Worm (Caenorhabditis elegans) whole organism, L3 larva: ENCODE data around the gene F33C8.2.
A peak's percentile ranks its signal among the peaks of the same experiment; 100 is the strongest.

Experiments
- R02D3.7 ChIP-seq: fragments of 150-350 bp; optimal IDR thresholded peaks from 2 replicates; lab custom pipeline; 2014; ENCODE audit warnings: missing biosample characterization, missing genetic modification characterization
- ZK546.5 ChIP-seq: sonication (generic microtip); optimal IDR thresholded peaks from 2 replicates; lab custom pipeline; 2017; ENCODE audit warnings: missing biosample characterization, missing genetic modification characterization
- aly-2 ChIP-seq: fragments of 150-350 bp; optimal IDR thresholded peaks from 2 replicates; lab custom pipeline; 2014; ENCODE audit warnings: missing biosample characterization, missing genetic modification characterization
- ama-1 ChIP-seq: fragments of 150-350 bp; optimal IDR thresholded peaks from 2 replicates; lab custom pipeline; 2018
- ceh-16 ChIP-seq: sonication (generic microtip); optimal IDR thresholded peaks from 2 replicates; lab custom pipeline; 2017; ENCODE audit warnings: missing biosample characterization, missing genetic modification characterization
- ceh-28 ChIP-seq: fragments of 150-350 bp; optimal IDR thresholded peaks from 2 replicates; lab custom pipeline; 2014; ENCODE audit warnings: missing biosample characterization, missing genetic modification reagents, missing genetic modification characterization
- ceh-82 ChIP-seq: fragments of 150-350 bp; optimal IDR thresholded peaks from 2 replicates; lab custom pipeline; 2014; ENCODE audit warnings: missing biosample characterization, missing genetic modification characterization
- ceh-9 ChIP-seq: sonication (generic microtip); optimal IDR thresholded peaks from 2 replicates; lab custom pipeline; 2018; ENCODE audit warnings: missing biosample characterization, missing genetic modification characterization
- daf-12 ChIP-seq: fragments of 150-350 bp; optimal IDR thresholded peaks from 2 replicates; lab custom pipeline; 2014; ENCODE audit warnings: missing biosample characterization, missing genetic modification reagents, missing genetic modification characterization
- egl-27 ChIP-seq: sonication (generic microtip); optimal IDR thresholded peaks from 4 replicates; lab custom pipeline; 2017; ENCODE audit warnings: missing biosample characterization, missing genetic modification reagents, missing genetic modification characterization
- egl-5 ChIP-seq: fragments of 150-350 bp; optimal IDR thresholded peaks from 2 replicates; lab custom pipeline; 2017; ENCODE audit warnings: missing biosample characterization, missing genetic modification reagents, missing genetic modification characterization, inconsistent platforms
- elt-1 ChIP-seq: fragments of 150-350 bp; optimal IDR thresholded peaks from 2 replicates; lab custom pipeline; 2014; ENCODE audit warnings: missing biosample characterization, missing genetic modification characterization
- elt-2 ChIP-seq: sonication (generic microtip); optimal IDR thresholded peaks from 2 replicates; lab custom pipeline; 2016; ENCODE audit warnings: missing genetic modification reagents, mild to moderate bottlenecking, missing genetic modification characterization, missing compliant biosample characterization
- elt-3 ChIP-seq, 3 experiments: fragments of 150-350 bp in 1 of 3; sonication (generic microtip) in 2 of 3; optimal IDR thresholded peaks; 2 replicates in 2 of 3; 4 replicates in 1 of 3; lab custom pipeline; 2014 to 2017; ENCODE audit warnings: missing biosample characterization in 3 of 3, missing genetic modification characterization in 3 of 3
- eor-1 ChIP-seq, 2 experiments: fragments of 150-350 bp; optimal IDR thresholded peaks; 2 replicates each; lab custom pipeline; 2014 to 2018; ENCODE audit warnings: missing biosample characterization in 2 of 2, missing genetic modification characterization in 2 of 2
- fkh-10 ChIP-seq: sonication (generic microtip); optimal IDR thresholded peaks from 2 replicates; lab custom pipeline; 2017; ENCODE audit warnings: missing biosample characterization, missing genetic modification reagents, missing genetic modification characterization
- fkh-2 ChIP-seq: fragments of 150-350 bp; optimal IDR thresholded peaks from 2 replicates; lab custom pipeline; 2014; ENCODE audit warnings: missing biosample characterization, missing genetic modification reagents, missing genetic modification characterization
- fos-1 ChIP-seq: fragments of 150-350 bp; optimal IDR thresholded peaks from 2 replicates; lab custom pipeline; 2014; ENCODE audit warnings: missing biosample characterization, missing genetic modification characterization
- hmg-11 ChIP-seq: sonication (generic microtip); optimal IDR thresholded peaks from 2 replicates; lab custom pipeline; 2016; ENCODE audit warnings: missing genetic modification characterization, missing compliant biosample characterization
- jun-1 ChIP-seq: fragments of 150-350 bp; optimal IDR thresholded peaks from 2 replicates; lab custom pipeline; 2014; ENCODE audit warnings: missing biosample characterization, missing genetic modification reagents, missing genetic modification characterization
- lin-15B ChIP-seq: fragments of 150-350 bp; optimal IDR thresholded peaks from 2 replicates; lab custom pipeline; 2014; ENCODE audit warnings: missing biosample characterization, missing genetic modification characterization
- lin-39 ChIP-seq: fragments of 150-350 bp; optimal IDR thresholded peaks from 2 replicates; lab custom pipeline; 2018; ENCODE audit warnings: missing biosample characterization, missing genetic modification reagents, missing genetic modification characterization
- lsy-12 ChIP-seq: sonication (generic microtip); optimal IDR thresholded peaks from 2 replicates; lab custom pipeline; 2016; ENCODE audit warnings: mild to moderate bottlenecking, missing genetic modification characterization, missing compliant biosample characterization
- mdl-1 ChIP-seq: fragments of 150-350 bp; optimal IDR thresholded peaks from 2 replicates; lab custom pipeline; 2014; ENCODE audit warnings: missing biosample characterization, missing genetic modification characterization
- mml-1 ChIP-seq: fragments of 150-350 bp; sonication (generic microtip); optimal IDR thresholded peaks from 3 replicates; lab custom pipeline; 2014; ENCODE audit warnings: missing biosample characterization, missing genetic modification characterization
- nfya-1 ChIP-seq: sonication (generic microtip); optimal IDR thresholded peaks from 2 replicates; lab custom pipeline; 2017; ENCODE audit warnings: missing genetic modification characterization, mild to moderate bottlenecking, missing compliant biosample characterization, antibody characterized with exemption, moderate library complexity; ENCODE audit not compliant: insufficient read depth
- nhr-11 ChIP-seq: fragments of 150-350 bp; optimal IDR thresholded peaks from 2 replicates; lab custom pipeline; 2014; ENCODE audit warnings: missing biosample characterization, missing genetic modification characterization
- nhr-12 ChIP-seq: fragments of 150-350 bp; optimal IDR thresholded peaks from 2 replicates; lab custom pipeline; 2014; ENCODE audit warnings: missing biosample characterization, missing genetic modification characterization
- nhr-23 ChIP-seq: fragments of 150-350 bp; optimal IDR thresholded peaks from 2 replicates; lab custom pipeline; 2014; ENCODE audit warnings: missing biosample characterization, missing genetic modification reagents, missing genetic modification characterization
- nhr-237 ChIP-seq: fragments of 150-350 bp; optimal IDR thresholded peaks from 2 replicates; lab custom pipeline; 2014; ENCODE audit warnings: missing biosample characterization, missing genetic modification characterization
- nhr-25 ChIP-seq: sonication (generic microtip); optimal IDR thresholded peaks from 2 replicates; lab custom pipeline; 2017; ENCODE audit warnings: missing biosample characterization, missing genetic modification characterization
- nhr-28 ChIP-seq: fragments of 150-350 bp; optimal IDR thresholded peaks from 2 replicates; lab custom pipeline; 2014; ENCODE audit warnings: missing biosample characterization, missing genetic modification characterization
- nhr-43 ChIP-seq: sonication (generic microtip); optimal IDR thresholded peaks from 2 replicates; lab custom pipeline; 2016; ENCODE audit warnings: mild to moderate bottlenecking, missing genetic modification characterization, missing compliant biosample characterization; ENCODE audit not compliant: poor library complexity, severe bottlenecking
- nhr-67 ChIP-seq: fragments of 150-350 bp; optimal IDR thresholded peaks from 2 replicates; lab custom pipeline; 2014; ENCODE audit warnings: missing biosample characterization, missing genetic modification characterization
- nhr-76 ChIP-seq: fragments of 150-350 bp; sonication (generic microtip); optimal IDR thresholded peaks from 5 replicates; lab custom pipeline; 2014; ENCODE audit warnings: missing biosample characterization, missing genetic modification characterization
- nhr-77 ChIP-seq: fragments of 150-350 bp; optimal IDR thresholded peaks from 2 replicates; lab custom pipeline; 2014; ENCODE audit warnings: missing biosample characterization, missing genetic modification characterization
- pha-4 ChIP-seq: fragments of 150-350 bp; optimal IDR thresholded peaks from 2 replicates; lab custom pipeline; 2014; ENCODE audit warnings: missing biosample characterization, missing genetic modification reagents, missing genetic modification characterization
- pqm-1 ChIP-seq: fragments of 150-350 bp; optimal IDR thresholded peaks from 2 replicates; lab custom pipeline; 2017; ENCODE audit warnings: missing biosample characterization, missing genetic modification characterization, inconsistent platforms
- sea-2 ChIP-seq: fragments of 150-350 bp; sonication (generic microtip); optimal IDR thresholded peaks from 4 replicates; lab custom pipeline; 2014; ENCODE audit warnings: missing biosample characterization, missing genetic modification reagents, missing genetic modification characterization
- skn-1 ChIP-seq: fragments of 150-350 bp; optimal IDR thresholded peaks from 2 replicates; lab custom pipeline; 2014; ENCODE audit warnings: missing biosample characterization, missing genetic modification characterization
- snpc-4 ChIP-seq: fragments of 150-350 bp; optimal IDR thresholded peaks from 2 replicates; lab custom pipeline; 2014; ENCODE audit warnings: missing biosample characterization, missing genetic modification characterization
- tbx-2 ChIP-seq: sonication (generic microtip); optimal IDR thresholded peaks from 2 replicates; lab custom pipeline; 2016; ENCODE audit warnings: mild to moderate bottlenecking, missing genetic modification characterization, missing compliant biosample characterization
- unc-39 ChIP-seq: sonication (generic microtip); optimal IDR thresholded peaks from 4 replicates; lab custom pipeline; 2017; ENCODE audit warnings: missing biosample characterization, missing genetic modification characterization
- unc-62 ChIP-seq: fragments of 150-350 bp; sonication (generic microtip); optimal IDR thresholded peaks from 4 replicates; lab custom pipeline; 2014; ENCODE audit warnings: missing biosample characterization, missing genetic modification reagents, missing genetic modification characterization
- zag-1 ChIP-seq: fragments of 150-350 bp; optimal IDR thresholded peaks from 2 replicates; lab custom pipeline; 2014; ENCODE audit warnings: missing biosample characterization, missing genetic modification characterization
- ztf-11 ChIP-seq: fragments of 150-350 bp; optimal IDR thresholded peaks from 2 replicates; lab custom pipeline; 2014; ENCODE audit warnings: missing biosample characterization, missing genetic modification characterization
- ztf-4 ChIP-seq: fragments of 150-350 bp; optimal IDR thresholded peaks from 2 replicates; lab custom pipeline; 2014; ENCODE audit warnings: missing biosample characterization, missing genetic modification characterization

The F33C8.2 gene

DNA sequence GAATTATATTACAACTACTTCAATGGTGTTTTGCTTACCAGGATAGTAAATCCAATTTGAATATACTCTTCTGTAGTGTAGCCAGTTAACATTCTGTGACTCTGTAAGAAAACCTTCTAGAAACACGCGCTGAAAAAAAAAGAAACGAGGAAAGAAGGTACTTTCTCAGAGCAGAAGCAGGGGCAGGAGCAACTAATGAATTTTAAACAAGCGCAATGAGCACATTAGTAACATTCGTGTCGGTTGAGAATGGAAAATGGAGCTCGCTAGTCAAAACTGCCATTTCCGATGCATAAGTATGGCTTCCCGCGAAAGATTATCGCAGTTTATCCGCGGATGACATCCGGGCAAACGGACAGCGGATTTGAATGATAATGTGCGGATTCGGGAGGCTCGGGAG, 30.7 kb downstream of the F33C8.2 start, which contains the start of gene C05G5.3:
Gene C05G5.3 (minus strand): TSS at position 101 of the 400 bp plus-strand sequence.
- TF ChIP-seq unc-62 (GFP tag; lab: Kevin White, UChicago), result no peak
- no peak for TF ChIP-seq nhr-237

DNA sequence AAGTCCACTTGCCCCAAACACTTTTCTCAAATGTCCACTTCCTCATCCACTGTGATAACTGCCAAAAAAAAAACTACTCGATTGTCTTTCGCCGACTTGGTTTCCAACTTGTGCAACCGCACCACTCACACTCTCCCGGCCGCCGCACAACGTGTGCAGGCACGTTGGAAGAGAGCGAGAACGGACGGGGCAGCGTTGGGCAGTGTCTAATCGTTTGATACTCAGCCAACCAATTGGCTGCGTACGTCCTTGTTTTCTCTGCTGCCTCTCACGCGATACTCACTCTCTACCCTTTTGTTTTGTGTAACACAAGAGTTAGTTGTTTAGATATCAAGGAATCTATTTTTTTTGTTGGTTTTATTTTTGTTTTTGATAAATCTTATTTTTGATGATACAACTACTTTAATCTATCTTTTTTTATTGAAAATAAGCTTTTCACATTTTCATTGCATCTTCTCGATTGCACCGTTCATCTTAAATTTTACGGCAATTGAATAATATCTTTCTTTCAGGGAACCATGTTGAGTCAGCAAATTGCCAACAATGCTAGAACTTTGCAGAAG, 32.4 kb downstream of the F33C8.2 start, which contains the start of gene sucl-1:
Gene sucl-1 (plus strand): TSS at position 513 of the 563 bp plus-strand sequence.
- TF ChIP-seq ZK546.5 (tag; lab: Kevin White, UChicago) (no peak), lin-39 (tag; lab: Kevin White, UChicago) (peak; percentile 93), egl-27 (tag; lab: Kevin White, UChicago) (peak; percentile 36), pqm-1 (tag; lab: Kevin White, UChicago) (peak; percentile 79), snpc-4 (tag; lab: Kevin White, UChicago) (peak; percentile 87), ceh-28 (tag; lab: Kevin White, UChicago) (peak; percentile 39), unc-62 (GFP tag; lab: Kevin White, UChicago) (peak; percentile 28), nhr-28 (tag; lab: Kevin White, UChicago) (no peak), ceh-9 (tag; lab: Kevin White, UChicago) (no peak), nhr-77 (tag; lab: Kevin White, UChicago) (no peak), fos-1 (tag; lab: Kevin White, UChicago) (no peak), ceh-82 (tag; lab: Kevin White, UChicago) (no peak), elt-3 (tag; optimal IDR thresholded peaks at IDR 0.05; lab: Kevin White, UChicago) (no peak), ztf-4 (peak; percentile 53), skn-1 (tag; lab: Kevin White, UChicago) (peak; percentile 66), daf-12 (tag; lab: Kevin White, UChicago) (no peak), fkh-10 (GFP tag; lab: Kevin White, UChicago) (peak; percentile 21), aly-2 (tag; lab: Kevin White, UChicago) (no peak), fkh-2 (no peak), R02D3.7 (tag; lab: Kevin White, UChicago) (peak; percentile 3), elt-2 (peak; percentile 80), ztf-11 (tag; lab: Kevin White, UChicago) (no peak), mml-1 (tag; lab: Kevin White, UChicago) (no peak), nhr-12 (tag; lab: Kevin White, UChicago) (no peak), lsy-12 (tag; lab: Kevin White, UChicago) (peak; percentile 32), nhr-76 (tag; lab: Kevin White, UChicago) (no peak), nhr-237 (no peak), mdl-1 (tag; lab: Kevin White, UChicago) (peak; percentile 77), egl-5 (peak; percentile 90), nfya-1 (tag; lab: Kevin White, UChicago) (peak; percentile 94), eor-1 (tag; optimal IDR thresholded peaks at IDR 0.05; lab: Kevin White, UChicago) (no peak), lin-15B (tag; lab: Kevin White, UChicago) (peak; percentile 68), sea-2 (peak; percentile 45), elt-1 (tag; lab: Kevin White, UChicago) (peak; percentile 38), hmg-11 (peak; percentile 97), nhr-23 (tag; lab: Kevin White, UChicago) (peak; percentile 73), nhr-11 (tag; lab: Kevin White, UChicago) (peak; percentile 31), nhr-67 (tag; lab: Kevin White, UChicago) (no peak), ceh-16 (no peak), nhr-25 (peak; percentile 86), pha-4 (tag; lab: Kevin White, UChicago) (peak; percentile 95), zag-1 (tag; lab: Kevin White, UChicago) (no peak), ama-1 (lab: Kevin White, UChicago) (no peak), unc-39 (no peak), jun-1 (tag; lab: Kevin White, UChicago) (peak; percentile 76), nhr-43 (tag; lab: Kevin White, UChicago) (peak; percentile 46), tbx-2 (tag; lab: Kevin White, UChicago) (peak; percentile 47)
